Fruit fly (Drosophila melanogaster) Kc167 (cell line): ENCODE data around the gene Itpr.

Experiments used
- insv ChIP-seq: fragments of >200 bp; optimal IDR thresholded peaks from 3 replicates; lab custom pipeline; 2018; ENCODE audit warnings: missing external identifiers
- psq ChIP-seq: fragments of >200 bp; optimal IDR thresholded peaks from 2 replicates; lab custom pipeline; 2017; ENCODE audit warnings: missing external identifiers

DNA sequence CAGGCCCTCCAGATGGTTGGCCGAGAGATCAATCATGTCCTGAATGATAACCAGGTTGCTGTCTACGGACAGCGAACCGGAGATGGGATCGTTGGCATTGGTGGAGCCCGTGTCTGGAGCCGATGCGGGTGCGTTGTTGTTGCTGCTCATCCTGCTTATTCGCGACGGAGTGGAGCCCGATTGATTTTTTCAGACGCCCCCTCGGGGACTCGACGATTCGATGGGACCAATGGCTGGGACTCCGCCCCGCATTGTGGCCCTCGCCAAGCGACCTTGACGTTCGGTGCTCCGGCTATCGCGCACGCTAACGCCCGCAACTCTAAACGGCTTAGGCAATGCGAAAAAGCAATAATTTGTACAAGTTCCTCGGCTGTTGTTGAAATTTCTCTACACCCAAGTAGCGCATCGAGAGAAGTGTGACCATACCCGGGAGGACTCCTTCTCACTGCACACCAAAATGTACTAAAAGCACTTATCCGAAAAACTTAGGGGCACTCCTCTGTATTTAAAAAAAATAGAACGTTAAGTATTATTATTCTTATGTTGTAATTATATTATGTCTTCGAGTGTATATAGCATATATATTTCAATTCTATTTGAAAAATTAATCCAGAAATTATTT is 33.3 kb upstream of the Itpr start, which contains the start of gene ksr:
- TF ChIP-seq insv (lab: Kevin White, UChicago), result no peak
- no peak for TF ChIP-seq psq (lab: Kevin White, UChicago)
